Worm (Caenorhabditis elegans) whole organism, L4/young adult: Measurements from ENCODE around the gene ZK686.6.

Source experiments
- dao-5 ChIP-seq: sonication (generic microtip); optimal IDR thresholded peaks from 2 replicates; lab custom pipeline; 2016; ENCODE audit warnings: missing genotype, missing genetic modification characterization, moderate library complexity, missing compliant biosample characterization
- him-1 ChIP-seq: sonication (generic microtip); optimal IDR thresholded peaks from 2 replicates; lab custom pipeline; 2016; ENCODE audit warnings: missing genotype, missing genetic modification reagents, missing genetic modification characterization, missing compliant biosample characterization

- TF ChIP-seq him-1 (tag; lab: Kevin White, UChicago), result no peak
- no peak for TF ChIP-seq dao-5 (tag; lab: Kevin White, UChicago)
Observed at ce11 chrIII:7788410-7788809, 15.6 kb upstream of the ZK686.6 start.
